Fruit fly (Drosophila melanogaster): ENCODE data around the gene ClC-a.

ClC-a gene

dm6 chr3R:11771492-11771891 is 41.5 kb downstream of the ClC-a start:
- TF ChIP-seq Eip75B (GFP tag; optimal IDR thresholded peaks at IDR 0.05) (no peak), Eip78C (GFP tag) (peak; percentile 31), CG8632 (GFP tag; optimal IDR thresholded peaks at IDR 0.05) (no peak), ss (GFP tag; optimal IDR thresholded peaks at IDR 0.05) (no peak), CG3919 (GFP tag; optimal IDR thresholded peaks at IDR 0.05) (no peak), CG15336 (GFP tag; IDR thresholded peaks at IDR 0.05) (no peak), Sox102F (GFP tag; optimal IDR thresholded peaks at IDR 0.05) (no peak)

- TF ChIP-seq fkh (GFP tag; optimal IDR thresholded peaks at IDR 0.05) (no peak), CG31627 (GFP tag; optimal IDR thresholded peaks at IDR 0.05) (no peak), pdm3 (GFP tag; optimal IDR thresholded peaks at IDR 0.05) (no peak)
Observed at dm6 chr3R:11770733-11771132, 42.3 kb downstream of the ClC-a start.

dm6 chr3R:11764279-11764880 is 48.6 kb downstream of the ClC-a start, which contains the start of gene Lk6:
Gene Lk6 (minus strand): TSS chr3R:11764457.
- peak; percentile 66 for TF ChIP-seq Sox14 (GFP tag; optimal IDR thresholded peaks at IDR 0.05)
- peak; percentile 31 for TF ChIP-seq topi (GFP tag; optimal IDR thresholded peaks at IDR 0.05)
- no peak for TF ChIP-seq OdsH (GFP tag; optimal IDR thresholded peaks at IDR 0.05)
- no peak for TF ChIP-seq Met (GFP tag; optimal IDR thresholded peaks at IDR 0.05)
- TF ChIP-seq fkh (GFP tag; optimal IDR thresholded peaks at IDR 0.05), result peak; percentile 28
- peak; percentile 52 for TF ChIP-seq Eip75B (GFP tag; optimal IDR thresholded peaks at IDR 0.05)
- no peak for TF ChIP-seq dac (GFP tag; optimal IDR thresholded peaks at IDR 0.05)
- TF ChIP-seq achi (GFP tag; optimal IDR thresholded peaks at IDR 0.05), result no peak
- TF ChIP-seq CG6792 (GFP tag; optimal IDR thresholded peaks at IDR 0.05), result no peak
- no peak for TF ChIP-seq pdm3 (GFP tag; optimal IDR thresholded peaks at IDR 0.05)
- peak; percentile 47 for TF ChIP-seq CG7368 (GFP tag; optimal IDR thresholded peaks at IDR 0.05)
- TF ChIP-seq svp (GFP tag), result no peak
- no peak for TF ChIP-seq CG4318 (GFP tag; optimal IDR thresholded peaks at IDR 0.05)
- no peak for TF ChIP-seq fd85E (GFP tag; optimal IDR thresholded peaks at IDR 0.05)
- peak; percentile 8 for TF ChIP-seq lz (GFP tag; optimal IDR thresholded peaks at IDR 0.05)
- peak; percentile 32 for TF ChIP-seq dsx (GFP tag; optimal IDR thresholded peaks at IDR 0.05; ENCODE audit: poor library complexity, severe bottlenecking)
- peak; percentile 73 for TF ChIP-seq CG9139 (GFP tag; optimal IDR thresholded peaks at IDR 0.05)
- TF ChIP-seq ss (GFP tag; optimal IDR thresholded peaks at IDR 0.05), result peak; percentile 69
- TF ChIP-seq CG3919 (GFP tag; optimal IDR thresholded peaks at IDR 0.05), result peak; percentile 54
- TF ChIP-seq vri (GFP tag; optimal IDR thresholded peaks at IDR 0.05), result peak; percentile 80
- peak; percentile 70 for TF ChIP-seq net (GFP tag; optimal IDR thresholded peaks at IDR 0.05)
- TF ChIP-seq CG6808 (GFP tag; optimal IDR thresholded peaks at IDR 0.05), result peak; percentile 61
- TF ChIP-seq Sox102F (GFP tag; optimal IDR thresholded peaks at IDR 0.05), result peak; percentile 61
- TF ChIP-seq Hr39 (GFP tag; optimal IDR thresholded peaks at IDR 0.05), result no peak
- TF ChIP-seq CG3032 (tag; optimal IDR thresholded peaks at IDR 0.05), result peak; percentile 6
- no peak for TF ChIP-seq eg (GFP tag; IDR thresholded peaks at IDR 0.05)
- no peak for TF ChIP-seq cyc (GFP tag; optimal IDR thresholded peaks at IDR 0.05)
- TF ChIP-seq CG1621 (tag; optimal IDR thresholded peaks at IDR 0.05), result peak; percentile 69
- TF ChIP-seq CG34406 (GFP tag; optimal IDR thresholded peaks at IDR 0.05), result no peak
- TF ChIP-seq esn (GFP tag; optimal IDR thresholded peaks at IDR 0.05), result peak; percentile 34
- TF ChIP-seq CG16779 (tag; optimal IDR thresholded peaks at IDR 0.05), result peak; percentile 70
- TF ChIP-seq CG11762 (GFP tag; optimal IDR thresholded peaks at IDR 0.05; ENCODE audit: insufficient read depth), result no peak
- TF ChIP-seq spab (GFP tag; optimal IDR thresholded peaks at IDR 0.05), result no peak
- no peak for TF ChIP-seq fd59A (GFP tag; optimal IDR thresholded peaks at IDR 0.05)
- peak; percentile 51 for TF ChIP-seq Eip78C (GFP tag)
- TF ChIP-seq CG10631 (GFP tag; optimal IDR thresholded peaks at IDR 0.05), result no peak
- no peak for TF ChIP-seq Ets21C (GFP tag; optimal IDR thresholded peaks at IDR 0.05)
- no peak for TF ChIP-seq CG31627 (GFP tag; optimal IDR thresholded peaks at IDR 0.05)
- no peak for TF ChIP-seq CG11294 (GFP tag; IDR thresholded peaks at IDR 0.05)
- TF ChIP-seq Sox15 (GFP tag; optimal IDR thresholded peaks at IDR 0.05), result no peak
- peak in 1 of 2 experiments; percentile 0 for TF ChIP-seq salr (GFP tag; optimal IDR thresholded peaks at IDR 0.05)
- TF ChIP-seq CG6854 (GFP tag; optimal IDR thresholded peaks at IDR 0.05), result peak; percentile 90
- peak; percentile 24 for TF ChIP-seq Blimp-1 (GFP tag; optimal IDR thresholded peaks at IDR 0.05)
- peak; percentile 28 for TF ChIP-seq Ets96B (tag; optimal IDR thresholded peaks at IDR 0.05)
